Worm (Caenorhabditis elegans): ENCODE measurements around the gene col-37.
A peak's percentile ranks its signal among the peaks of the same experiment; 100 is the strongest.

The col-37 gene

ce11 chrV:12167653-12168052 is at the start of gene col-37:
Gene col-37 (minus strand): TSS chrV:12167753.
- TF ChIP-seq ceh-16 (tag; optimal IDR thresholded peaks at IDR 0.05) (no peak), lin-13 (GFP tag; optimal IDR thresholded peaks at IDR 0.05) (no peak), snpc-4 (tag; optimal IDR thresholded peaks at IDR 0.05) (no peak), nhr-10 (tag; optimal IDR thresholded peaks at IDR 0.05) (no peak), R02D3.7 (tag; optimal IDR thresholded peaks at IDR 0.05) (no peak), crh-2 (tag; optimal IDR thresholded peaks at IDR 0.05) (no peak), unc-55 (GFP tag; optimal IDR thresholded peaks at IDR 0.05) (peak; percentile 18)

- no peak for TF ChIP-seq mdl-1 (tag; optimal IDR thresholded peaks at IDR 0.05)
- no peak for TF ChIP-seq nhr-12 (tag; optimal IDR thresholded peaks at IDR 0.05)
- peak; percentile 47 for TF ChIP-seq fos-1 (tag; optimal IDR thresholded peaks at IDR 0.05)
These were observed 45.5 kb upstream of the col-37 start, which contains the start of gene vab-8 for ce11 chrV:12213027-12213426. Gene vab-8 (plus strand): TSS chrV:12213327.

- TF ChIP-seq skn-1 (tag; optimal IDR thresholded peaks at IDR 0.05) (no peak), nhr-129 (tag; optimal IDR thresholded peaks at IDR 0.05) (peak; percentile 23), zag-1 (tag; optimal IDR thresholded peaks at IDR 0.05) (peak; percentile 32), unc-55 (GFP tag; optimal IDR thresholded peaks at IDR 0.05) (peak; percentile 20), F13H6.1 (tag; optimal IDR thresholded peaks at IDR 0.05) (peak; percentile 30)
These were observed 43.5 kb upstream of the col-37 start for ce11 chrV:12211090-12211489.

ce11 chrV:12209951-12210350 is 42.4 kb upstream of the col-37 start:
- TF ChIP-seq ceh-16 (tag; optimal IDR thresholded peaks at IDR 0.05) (no peak), skn-1 (tag; optimal IDR thresholded peaks at IDR 0.05) (no peak), nhr-237 (tag; optimal IDR thresholded peaks at IDR 0.05) (no peak), zag-1 (tag; optimal IDR thresholded peaks at IDR 0.05) (no peak), lsy-2 (tag; optimal IDR thresholded peaks at IDR 0.05) (no peak), fos-1 (tag; optimal IDR thresholded peaks at IDR 0.05) (no peak), mdl-1 (tag; optimal IDR thresholded peaks at IDR 0.05) (no peak), mab-5 (tag; optimal IDR thresholded peaks at IDR 0.05) (no peak), blmp-1 (tag; optimal IDR thresholded peaks at IDR 0.05; ENCODE audit: insufficient read depth) (no peak), nhr-77 (tag; optimal IDR thresholded peaks at IDR 0.05) (no peak), unc-55 (GFP tag; optimal IDR thresholded peaks at IDR 0.05) (no peak), lin-13 (GFP tag; optimal IDR thresholded peaks at IDR 0.05) (no peak), ztf-1 (GFP tag; conservative IDR thresholded peaks at IDR 0.05) (no peak), ztf-11 (tag; optimal IDR thresholded peaks at IDR 0.05) (no peak), sem-4 (tag; optimal IDR thresholded peaks at IDR 0.05) (no peak), lin-11 (tag; optimal IDR thresholded peaks at IDR 0.05) (no peak), ceh-82 (tag; optimal IDR thresholded peaks at IDR 0.05) (no peak), unc-62 (GFP tag; optimal IDR thresholded peaks at IDR 0.05) (no peak), dmd-4 (tag; optimal IDR thresholded peaks at IDR 0.05) (no peak), unc-39 (tag; optimal IDR thresholded peaks at IDR 0.05) (no peak)

- TF ChIP-seq sma-9 (GFP tag; optimal IDR thresholded peaks at IDR 0.05) (peak; percentile 1), sma-9 (tag; optimal IDR thresholded peaks at IDR 0.05) (no peak), unc-39 (tag; optimal IDR thresholded peaks at IDR 0.05) (no peak)
These were observed 41.1 kb upstream of the col-37 start for ce11 chrV:12208678-12209077.

- TF ChIP-seq sem-4 (tag; optimal IDR thresholded peaks at IDR 0.05) = peak; percentile 3
- TF ChIP-seq fos-1 (tag; optimal IDR thresholded peaks at IDR 0.05) = peak; percentile 9
- no peak for TF ChIP-seq ztf-11 (tag; optimal IDR thresholded peaks at IDR 0.05)
- peak; percentile 77 for TF ChIP-seq sma-9 (GFP tag; optimal IDR thresholded peaks at IDR 0.05)
- TF ChIP-seq sma-9 (tag; optimal IDR thresholded peaks at IDR 0.05) = no peak
- peak; percentile 80 for TF ChIP-seq nhr-21 (tag; optimal IDR thresholded peaks at IDR 0.05)
- no peak for TF ChIP-seq nhr-23 (tag; optimal IDR thresholded peaks at IDR 0.05)
- TF ChIP-seq egl-27 (tag; optimal IDR thresholded peaks at IDR 0.05) = peak; percentile 27
- peak; percentile 78 for TF ChIP-seq sma-3 (GFP tag; optimal IDR thresholded peaks at IDR 0.05)
These were observed 31.9 kb upstream of the col-37 start for ce11 chrV:12199474-12199873.
